Fruit fly (Drosophila melanogaster) whole organism, pupa: ENCODE results near the gene CG34043.

Source experiments
- CG10348 ChIP-seq: fragments of 200-800 bp; sonication (Bioruptor generic); IDR thresholded peaks from 2 replicates; pipeline ENCODE4 v1.3.6; 2022; ENCODE audit warnings: missing biosample characterization, missing genetic modification characterization
- CG12605 ChIP-seq: fragments of 200-800 bp; sonication (Bioruptor generic); IDR thresholded peaks from 2 replicates; pipeline ENCODE4 v1.3.6; 2022; ENCODE audit warnings: missing biosample characterization, missing genetic modification characterization
- CG13204 ChIP-seq: fragments of 200-800 bp; sonication (Bioruptor generic); optimal IDR thresholded peaks from 2 replicates; lab custom pipeline; 2018; ENCODE audit warnings: missing biosample characterization, mild to moderate bottlenecking, missing genetic modification characterization, moderate library complexity
- CG14655 ChIP-seq: fragments of 200-800 bp; sonication (Bioruptor generic); optimal IDR thresholded peaks from 3 replicates; lab custom pipeline; 2017; ENCODE audit warnings: mild to moderate bottlenecking, missing biosample characterization, missing genetic modification reagents, missing genetic modification characterization
- CG15710 ChIP-seq: fragments of 200-800 bp; sonication (Bioruptor generic); optimal IDR thresholded peaks from 2 replicates; lab custom pipeline; 2018; ENCODE audit warnings: missing biosample characterization, mild to moderate bottlenecking, missing genetic modification characterization, moderate library complexity
- CG17806 ChIP-seq: fragments of 200-800 bp; sonication (Bioruptor generic); optimal IDR thresholded peaks from 2 replicates; lab custom pipeline; 2018; ENCODE audit warnings: missing biosample characterization, mild to moderate bottlenecking, missing genetic modification characterization, moderate library complexity
- CG32121 ChIP-seq: fragments of 200-800 bp; sonication (Bioruptor generic); IDR thresholded peaks from 2 replicates; pipeline ENCODE4 v1.3.6; 2022; ENCODE audit warnings: missing biosample characterization, missing genetic modification characterization
- CG34367 ChIP-seq: fragments of 200-800 bp; sonication (Bioruptor generic); optimal IDR thresholded peaks from 2 replicates; lab custom pipeline; 2018; ENCODE audit warnings: missing biosample characterization, mild to moderate bottlenecking, missing genetic modification characterization
- CG4496 ChIP-seq: fragments of 200-800 bp; sonication (Bioruptor generic); IDR thresholded peaks from 3 replicates; pipeline ENCODE4 v1.3.6; 2022; ENCODE audit warnings: missing biosample characterization, missing genetic modification characterization
- CG8159 ChIP-seq: fragments of 200-800 bp; sonication (Bioruptor generic); optimal IDR thresholded peaks from 3 replicates; lab custom pipeline; 2018; ENCODE audit warnings: missing biosample characterization, mild to moderate bottlenecking, missing genetic modification characterization, moderate library complexity
- CG8301 ChIP-seq: fragments of 200-800 bp; sonication (Bioruptor generic); optimal IDR thresholded peaks from 2 replicates; lab custom pipeline; 2018; ENCODE audit warnings: missing biosample characterization, mild to moderate bottlenecking, missing genetic modification characterization
- CG9948 ChIP-seq: fragments of 200-800 bp; sonication (Bioruptor generic); optimal IDR thresholded peaks from 2 replicates; lab custom pipeline; 2018; ENCODE audit warnings: missing biosample characterization, mild to moderate bottlenecking, missing genetic modification characterization, moderate library complexity
- D1 ChIP-seq: fragments of 200-800 bp; sonication (Bioruptor generic); optimal IDR thresholded peaks from 2 replicates; lab custom pipeline; 2018; ENCODE audit warnings: missing biosample characterization, mild to moderate bottlenecking, missing genetic modification characterization, moderate library complexity
- EcR ChIP-seq: fragments of 200-800 bp; sonication (Bioruptor generic); optimal IDR thresholded peaks from 3 replicates; lab custom pipeline; 2019; ENCODE audit warnings: missing biosample characterization, missing genetic modification characterization, mild to moderate bottlenecking, moderate library complexity, missing genetic modification reagents
- Ets98B ChIP-seq: fragments of 200-800 bp; sonication (Bioruptor generic); IDR thresholded peaks from 2 replicates; pipeline ENCODE4 v1.3.6; 2022; ENCODE audit warnings: missing biosample characterization, missing genetic modification characterization
- Pif1A ChIP-seq: fragments of 200-800 bp; sonication (Bioruptor generic); optimal IDR thresholded peaks from 3 replicates; lab custom pipeline; 2016; ENCODE audit warnings: missing biosample characterization, missing genetic modification characterization
- Pif1B ChIP-seq: fragments of 200-800 bp; sonication (Bioruptor generic); optimal IDR thresholded peaks from 3 replicates; lab custom pipeline; 2016; ENCODE audit warnings: missing biosample characterization, missing genetic modification characterization
- Snoo ChIP-seq: fragments of 200-800 bp; sonication (Bioruptor generic); optimal IDR thresholded peaks from 3 replicates; lab custom pipeline; 2017; ENCODE audit warnings: missing biosample characterization, mild to moderate bottlenecking, missing genetic modification characterization, inconsistent platforms
- fd96Ca ChIP-seq: fragments of 200-800 bp; sonication (Bioruptor generic); IDR thresholded peaks from 3 replicates; pipeline ENCODE4 v1.3.6; 2022; ENCODE audit warnings: missing biosample characterization, missing genetic modification characterization
- gl ChIP-seq: fragments of 200-800 bp; sonication (Bioruptor generic); optimal IDR thresholded peaks from 2 replicates; lab custom pipeline; 2018; ENCODE audit warnings: missing biosample characterization, mild to moderate bottlenecking, missing genetic modification characterization
- rn ChIP-seq: fragments of 200-800 bp; sonication (Bioruptor generic); IDR thresholded peaks from 2 replicates; pipeline ENCODE4 v1.3.6; 2022; ENCODE audit warnings: missing biosample characterization, missing genetic modification characterization

The CG34043 gene

dm6 chr2L:10299810-10300147 is 19.1 kb upstream of the CG34043 start, which contains the start of gene CYLD:
CYLD (minus strand) TSS chr2L:10299847.
- TF ChIP-seq gl (tag; lab: Kevin White, UChicago) (no peak), CG9948 (tag; lab: Kevin White, UChicago) (peak; percentile 58), CG14655 (GFP tag; lab: Kevin White, UChicago) (no peak), EcR (GFP tag; lab: Kevin White, UChicago) (no peak), D1 (peak; percentile 82), CG8159 (tag; lab: Kevin White, UChicago) (no peak), CG15710 (tag; lab: Kevin White, UChicago) (peak; percentile 50), CG10348 (GFP tag; lab: Robert Waterston, UW) (no peak), CG8301 (tag; lab: Kevin White, UChicago) (peak; percentile 68), Pif1A (GFP tag; lab: Kevin White, UChicago) (no peak), Snoo (tag; lab: Kevin White, UChicago) (peak; percentile 38), CG12605 (GFP tag; lab: Robert Waterston, UW) (no peak), CG34367 (tag; lab: Kevin White, UChicago) (peak; percentile 43), CG32121 (peak; percentile 76; the same call in 1 of the 2 replicates), CG4496 (no peak), CG13204 (no peak), Pif1B (GFP tag; lab: Kevin White, UChicago) (no peak), CG17806 (peak; percentile 66), rn (GFP tag; lab: Robert Waterston, UW) (no peak), Ets98B (GFP tag; lab: Robert Waterston, UW) (no peak; the same call in 1 of the 2 replicates), fd96Ca (GFP tag; lab: Robert Waterston, UW) (no peak)

- TF ChIP-seq CG8159 (tag; lab: Kevin White, UChicago) (no peak), CG8301 (tag; lab: Kevin White, UChicago) (peak; percentile 6), rn (GFP tag; lab: Robert Waterston, UW) (no peak), CG32121 (peak; percentile 43; the same call in 1 of the 2 replicates), Ets98B (GFP tag; lab: Robert Waterston, UW) (no peak), gl (tag; lab: Kevin White, UChicago) (no peak), CG10348 (GFP tag; lab: Robert Waterston, UW) (no peak), CG17806 (no peak), Pif1A (GFP tag; lab: Kevin White, UChicago) (no peak), Snoo (tag; lab: Kevin White, UChicago) (no peak), fd96Ca (GFP tag; lab: Robert Waterston, UW) (no peak)
These were observed 18.6 kb upstream of the CG34043 start for dm6 chr2L:10299077-10299809.

- TF ChIP-seq gl (tag; lab: Kevin White, UChicago) (no peak), CG8301 (tag; lab: Kevin White, UChicago) (no peak), CG4496 (no peak), CG8159 (tag; lab: Kevin White, UChicago) (no peak)
These were observed 17.6 kb upstream of the CG34043 start for dm6 chr2L:10298306-10298705.

- no peak for TF ChIP-seq D1
- no peak for TF ChIP-seq CG9948 (tag; lab: Kevin White, UChicago)
- TF ChIP-seq EcR (GFP tag; lab: Kevin White, UChicago), result no peak
- TF ChIP-seq CG8159 (tag; lab: Kevin White, UChicago), result no peak
These were observed 14.4 kb upstream of the CG34043 start, which contains the start of gene Hand for dm6 chr2L:10294798-10295669. Hand (minus strand) TSS chr2L:10295385.

- TF ChIP-seq EcR (GFP tag; lab: Kevin White, UChicago), result no peak
- peak; percentile 66 for TF ChIP-seq CG32121
- no peak for TF ChIP-seq D1
- TF ChIP-seq CG17806, result peak; percentile 49
- no peak for TF ChIP-seq CG10348 (GFP tag; lab: Robert Waterston, UW)
- no peak; the same call in 1 of the 2 replicates for TF ChIP-seq Ets98B (GFP tag; lab: Robert Waterston, UW)
- no peak for TF ChIP-seq Pif1B (GFP tag; lab: Kevin White, UChicago)
- peak; percentile 38 for TF ChIP-seq CG15710 (tag; lab: Kevin White, UChicago)
- no peak for TF ChIP-seq CG8159 (tag; lab: Kevin White, UChicago)
- no peak for TF ChIP-seq CG12605 (GFP tag; lab: Robert Waterston, UW)
- TF ChIP-seq Pif1A (GFP tag; lab: Kevin White, UChicago), result no peak
These were observed 11.4 kb upstream of the CG34043 start, which contains the start of gene Ufd4 for dm6 chr2L:10292066-10292560. Ufd4 (minus strand) TSS chr2L:10292365.

- TF ChIP-seq CG9948 (tag; lab: Kevin White, UChicago) (no peak), CG17806 (no peak), Ets98B (GFP tag; lab: Robert Waterston, UW) (no peak), CG8159 (tag; lab: Kevin White, UChicago) (no peak), CG13204 (no peak), CG14655 (GFP tag; lab: Kevin White, UChicago) (no peak), EcR (GFP tag; lab: Kevin White, UChicago) (no peak), gl (tag; lab: Kevin White, UChicago) (no peak), CG32121 (no peak), D1 (no peak), CG34367 (tag; lab: Kevin White, UChicago) (no peak), Snoo (tag; lab: Kevin White, UChicago) (no peak), CG12605 (GFP tag; lab: Robert Waterston, UW) (no peak), CG15710 (tag; lab: Kevin White, UChicago) (no peak), Pif1B (GFP tag; lab: Kevin White, UChicago) (no peak), CG10348 (GFP tag; lab: Robert Waterston, UW) (no peak), rn (GFP tag; lab: Robert Waterston, UW) (no peak)
These were observed 10.6 kb upstream of the CG34043 start for dm6 chr2L:10291276-10291675.
